Fruit fly (Drosophila melanogaster): ENCODE results near the gene CG15891.

CG15891 gene

DNA sequence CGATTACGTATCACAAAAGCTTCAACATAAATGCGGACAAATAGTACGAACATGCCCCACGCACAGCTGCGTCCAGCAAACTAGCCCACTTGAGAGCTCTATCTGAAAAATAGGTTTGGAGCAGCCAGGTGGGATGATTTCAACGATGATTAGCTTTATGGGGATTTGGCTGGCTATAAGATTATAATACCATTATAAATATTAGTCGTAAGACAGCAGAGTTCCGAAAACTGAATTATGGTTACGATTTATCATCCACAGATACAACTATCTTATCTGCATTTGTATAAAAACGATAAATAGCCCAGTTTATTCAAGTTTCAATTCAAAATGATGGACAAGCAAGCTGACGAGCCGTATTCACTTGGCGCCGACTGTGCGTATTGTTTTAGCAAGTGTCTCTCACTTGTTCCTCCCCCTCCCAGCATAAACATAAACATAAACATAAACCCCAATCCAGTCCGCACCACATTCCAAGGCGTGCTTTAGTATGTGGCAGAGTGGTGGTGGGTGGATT is 31.5 kb downstream of the CG15891 start:
- no peak for TF ChIP-seq Dll (optimal IDR thresholded peaks at IDR 0.05)

DNA sequence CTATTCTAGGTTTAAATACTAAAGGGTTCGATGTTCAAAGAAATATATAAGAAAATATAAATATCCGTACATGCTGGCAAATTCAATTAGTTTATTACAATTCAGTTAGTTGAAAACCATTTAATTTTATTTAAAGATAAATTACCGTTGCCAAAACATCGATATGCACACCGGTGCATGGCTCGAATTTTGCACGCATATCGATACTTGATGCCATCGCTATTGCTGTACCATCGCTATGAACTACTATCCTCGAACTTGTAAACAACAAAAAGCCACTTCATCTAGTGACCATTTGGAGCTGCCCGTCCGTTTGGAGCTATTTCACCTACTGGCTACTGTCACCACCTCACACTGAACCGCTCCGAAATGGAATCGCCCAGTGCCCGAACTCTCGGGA is 34.2 kb downstream of the CG15891 start, which contains the start of gene Josd:
TSS of gene Josd (plus strand) at position 270 of the 400 bp plus-strand sequence.
- TF ChIP-seq Dll (optimal IDR thresholded peaks at IDR 0.05) (no peak), EcR (GFP tag; optimal IDR thresholded peaks at IDR 0.05) (no peak), psq (optimal IDR thresholded peaks at IDR 0.05) (no peak), usp (GFP tag; optimal IDR thresholded peaks at IDR 0.05) (no peak), CG8478 (optimal IDR thresholded peaks at IDR 0.05) (no peak), pan (optimal IDR thresholded peaks at IDR 0.05) (no peak)

DNA sequence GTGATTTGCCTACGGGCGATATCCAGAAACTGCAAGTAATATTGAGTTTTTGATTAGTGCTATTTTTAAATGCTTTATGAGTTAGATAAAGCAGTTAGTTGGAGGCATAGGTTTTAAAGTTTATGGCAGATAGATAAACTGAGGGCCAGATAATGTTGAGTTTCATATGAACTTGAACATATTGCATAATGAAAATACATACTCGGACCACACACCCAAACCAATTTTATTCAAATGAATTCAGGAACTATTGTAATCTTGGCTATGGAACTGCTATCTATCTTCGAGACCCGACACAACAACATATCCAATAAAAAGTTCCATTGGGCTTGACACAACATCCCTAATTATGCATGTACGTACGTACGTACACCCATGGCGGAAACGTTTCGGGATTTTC is 35.4 kb downstream of the CG15891 start:
- TF ChIP-seq EcR (GFP tag; optimal IDR thresholded peaks at IDR 0.05) (no peak), Dll (optimal IDR thresholded peaks at IDR 0.05) (no peak), usp (GFP tag; optimal IDR thresholded peaks at IDR 0.05) (no peak), psq (optimal IDR thresholded peaks at IDR 0.05) (no peak), CG8478 (optimal IDR thresholded peaks at IDR 0.05) (no peak), pan (optimal IDR thresholded peaks at IDR 0.05) (no peak)

dm6 chrX:6255414-6255915 is 39.7 kb downstream of the CG15891 start, which contains the start of the genes Rbcn-3A and Spx:
Rbcn-3A (minus strand) TSS chrX:6255487.
Spx (plus strand) TSS chrX:6255822.
- TF ChIP-seq pan (optimal IDR thresholded peaks at IDR 0.05) (no peak), EcR (GFP tag; optimal IDR thresholded peaks at IDR 0.05) (no peak), usp (GFP tag; optimal IDR thresholded peaks at IDR 0.05) (no peak), psq (optimal IDR thresholded peaks at IDR 0.05) (no peak), CG8478 (optimal IDR thresholded peaks at IDR 0.05) (no peak), Dll (optimal IDR thresholded peaks at IDR 0.05) (no peak)

dm6 chrX:6254617-6255349 is 40.4 kb downstream of the CG15891 start:
- TF ChIP-seq usp (GFP tag; optimal IDR thresholded peaks at IDR 0.05) (no peak), Dll (optimal IDR thresholded peaks at IDR 0.05) (no peak), pan (optimal IDR thresholded peaks at IDR 0.05) (no peak), CG8478 (optimal IDR thresholded peaks at IDR 0.05) (no peak)

- TF ChIP-seq Dll (optimal IDR thresholded peaks at IDR 0.05) = no peak
- no peak for TF ChIP-seq pan (optimal IDR thresholded peaks at IDR 0.05)
- no peak for TF ChIP-seq psq (optimal IDR thresholded peaks at IDR 0.05)
Observed at dm6 chrX:6253701-6254100, 41.4 kb downstream of the CG15891 start.

- no peak for TF ChIP-seq pan (optimal IDR thresholded peaks at IDR 0.05)
- no peak for TF ChIP-seq EcR (GFP tag; optimal IDR thresholded peaks at IDR 0.05)
- no peak for TF ChIP-seq CG8478 (optimal IDR thresholded peaks at IDR 0.05)
- TF ChIP-seq Dll (optimal IDR thresholded peaks at IDR 0.05) = no peak
- TF ChIP-seq psq (optimal IDR thresholded peaks at IDR 0.05) = no peak
- TF ChIP-seq usp (GFP tag; optimal IDR thresholded peaks at IDR 0.05) = no peak
Observed at dm6 chrX:6252897-6253540, 42.1 kb downstream of the CG15891 start.
